Worm (Caenorhabditis elegans) whole organism, late embryonic: ENCODE data around the gene K07C5.13.
A peak's percentile ranks its signal among the peaks of the same experiment; 100 is the strongest.
"Not testable (repeated sequence)": the region's sequence is repeated elsewhere in the genome, so short reads cannot be mapped to it uniquely, and the experiment has no call there.

ENCODE experiments used
- C38D4.7 ChIP-seq: fragments of 200-800 bp; sonication (Bioruptor generic); optimal IDR thresholded peaks from 2 replicates; lab custom pipeline; 2018; ENCODE audit warnings: mild to moderate bottlenecking, missing genetic modification characterization, moderate library complexity, missing compliant biosample characterization
- Y22D7AL.16 ChIP-seq: sonication (generic microtip); optimal IDR thresholded peaks from 2 replicates; lab custom pipeline; 2016; ENCODE audit warnings: missing genetic modification characterization, missing compliant biosample characterization
- ama-1 ChIP-seq: fragments of 150-350 bp; optimal IDR thresholded peaks from 2 replicates; lab custom pipeline; 2014
- ceh-14 ChIP-seq: sonication (generic microtip); optimal IDR thresholded peaks from 2 replicates; lab custom pipeline; 2016; ENCODE audit warnings: missing genotype, missing genetic modification characterization, missing compliant biosample characterization
- ceh-18 ChIP-seq: sonication (generic microtip); optimal IDR thresholded peaks from 2 replicates; lab custom pipeline; 2016; ENCODE audit warnings: missing genetic modification characterization, missing compliant biosample characterization
- ceh-2 ChIP-seq: sonication (generic microtip); optimal IDR thresholded peaks from 2 replicates; lab custom pipeline; 2016; ENCODE audit warnings: missing genotype, missing genetic modification characterization, missing compliant biosample characterization
- ceh-30 ChIP-seq: fragments of 150-350 bp; optimal IDR thresholded peaks from 2 replicates; lab custom pipeline; 2014; ENCODE audit warnings: missing biosample characterization, missing genetic modification characterization
- ceh-31 ChIP-seq: sonication (generic microtip); optimal IDR thresholded peaks from 2 replicates; lab custom pipeline; 2016; ENCODE audit warnings: missing genetic modification characterization, missing compliant biosample characterization
- ceh-34 ChIP-seq: sonication (generic microtip); optimal IDR thresholded peaks from 2 replicates; lab custom pipeline; 2016; ENCODE audit warnings: mild to moderate bottlenecking, missing genetic modification characterization, missing compliant biosample characterization
- ceh-48 ChIP-seq: sonication (generic microtip); optimal IDR thresholded peaks from 2 replicates; lab custom pipeline; 2016; ENCODE audit warnings: missing genetic modification characterization, inconsistent platforms, missing compliant biosample characterization
- ceh-6 ChIP-seq: fragments of 200-800 bp; sonication (Bioruptor generic); optimal IDR thresholded peaks from 2 replicates; lab custom pipeline; 2018; ENCODE audit warnings: mild to moderate bottlenecking, missing genetic modification characterization, missing compliant biosample characterization
- ceh-9 ChIP-seq: sonication (generic microtip); optimal IDR thresholded peaks from 2 replicates; lab custom pipeline; 2016; ENCODE audit warnings: mild to moderate bottlenecking, missing genetic modification characterization, inconsistent platforms, missing compliant biosample characterization
- dmd-4 ChIP-seq: sonication (generic microtip); optimal IDR thresholded peaks from 2 replicates; lab custom pipeline; 2016; ENCODE audit warnings: borderline replicate concordance, missing genetic modification characterization, missing compliant biosample characterization
- ets-4 ChIP-seq: sonication (generic microtip); optimal IDR thresholded peaks from 2 replicates; lab custom pipeline; 2016; ENCODE audit warnings: missing genetic modification characterization, missing compliant biosample characterization
- eyg-1 ChIP-seq: sonication (generic microtip); optimal IDR thresholded peaks from 2 replicates; lab custom pipeline; 2016; ENCODE audit warnings: missing genotype, missing genetic modification characterization, missing compliant biosample characterization
- hlh-30 ChIP-seq: sonication (generic microtip); optimal IDR thresholded peaks from 2 replicates; lab custom pipeline; 2017; ENCODE audit warnings: antibody characterized with exemption, missing genetic modification characterization, missing compliant biosample characterization; ENCODE audit not compliant: insufficient read depth
- hlh-6 ChIP-seq: sonication (generic microtip); optimal IDR thresholded peaks from 2 replicates; lab custom pipeline; 2016; ENCODE audit warnings: missing genotype, missing genetic modification characterization, missing compliant biosample characterization
- lim-6 ChIP-seq: sonication (generic microtip); optimal IDR thresholded peaks from 2 replicates; lab custom pipeline; 2016; ENCODE audit warnings: missing genetic modification characterization, missing compliant biosample characterization
- madf-2 ChIP-seq: sonication (generic microtip); optimal IDR thresholded peaks from 2 replicates; lab custom pipeline; 2017; ENCODE audit warnings: missing genetic modification characterization, missing compliant biosample characterization
- mec-3 ChIP-seq: sonication (generic microtip); optimal IDR thresholded peaks from 2 replicates; lab custom pipeline; 2016; ENCODE audit warnings: borderline replicate concordance, missing genetic modification characterization, missing compliant biosample characterization
- nfya-1 ChIP-seq: sonication (generic microtip); optimal IDR thresholded peaks from 2 replicates; lab custom pipeline; 2017; ENCODE audit warnings: missing genetic modification characterization, mild to moderate bottlenecking, missing compliant biosample characterization, antibody characterized with exemption, moderate library complexity
- nhr-11 ChIP-seq: fragments of 150-350 bp; optimal IDR thresholded peaks from 2 replicates; lab custom pipeline; 2014; ENCODE audit warnings: missing biosample characterization, missing genetic modification characterization
- pag-3 ChIP-seq: sonication (generic microtip); optimal IDR thresholded peaks from 2 replicates; lab custom pipeline; 2016; ENCODE audit warnings: missing compliant biosample characterization, missing genetic modification characterization, borderline replicate concordance
- pqm-1 ChIP-seq: sonication (generic microtip); optimal IDR thresholded peaks from 2 replicates; lab custom pipeline; 2016; ENCODE audit warnings: missing genetic modification characterization, missing compliant biosample characterization
- ref-2 ChIP-seq: sonication (generic microtip); optimal IDR thresholded peaks from 2 replicates; lab custom pipeline; 2016; ENCODE audit warnings: missing genetic modification characterization, missing compliant biosample characterization
- rnt-1 ChIP-seq: sonication (generic microtip); optimal IDR thresholded peaks from 2 replicates; lab custom pipeline; 2016; ENCODE audit warnings: missing genetic modification characterization, missing compliant biosample characterization
- sdc-2 ChIP-seq: sonication (generic microtip); optimal IDR thresholded peaks from 2 replicates; lab custom pipeline; 2016; ENCODE audit warnings: missing genotype, missing genetic modification characterization, missing compliant biosample characterization
- sox-2 ChIP-seq: fragments of 200-800 bp; sonication (Bioruptor generic); IDR thresholded peaks from 2 replicates; pipeline ENCODE4 v1.3.6; 2022; ENCODE audit warnings: missing genetic modification reagents, missing genetic modification characterization, missing compliant biosample characterization
- syd-9 ChIP-seq: sonication (generic microtip); optimal IDR thresholded peaks from 2 replicates; lab custom pipeline; 2016; ENCODE audit warnings: mild to moderate bottlenecking, missing genetic modification characterization, moderate library complexity, missing compliant biosample characterization
- tbx-2 ChIP-seq: sonication (generic microtip); optimal IDR thresholded peaks from 2 replicates; lab custom pipeline; 2016; ENCODE audit warnings: missing genetic modification characterization, missing compliant biosample characterization
- tbx-7 ChIP-seq: sonication (generic microtip); optimal IDR thresholded peaks from 2 replicates; lab custom pipeline; 2016; ENCODE audit warnings: missing genotype, missing genetic modification characterization, missing compliant biosample characterization
- ttx-3 ChIP-seq: sonication (generic microtip); optimal IDR thresholded peaks from 2 replicates; lab custom pipeline; 2016; ENCODE audit warnings: missing genetic modification reagents, missing genetic modification characterization, missing compliant biosample characterization
- unc-3 ChIP-seq, 2 experiments: fragments of 200-800 bp in 1 of 2; sonication (Bioruptor generic) in 1 of 2; sonication (generic microtip) in 1 of 2; conservative IDR thresholded peaks in 1 of 2; optimal IDR thresholded peaks in 1 of 2; 2 replicates each; pipeline versions ENCODE4 v1.3.6 to Lab custom; 2016 to 2022; ENCODE audit warnings: missing compliant biosample characterization in 2 of 2, missing genetic modification characterization in 2 of 2, missing genetic modification reagents in 1 of 2
- unc-42 ChIP-seq: sonication (generic microtip); optimal IDR thresholded peaks from 2 replicates; lab custom pipeline; 2016; ENCODE audit warnings: missing genotype, missing genetic modification characterization, missing compliant biosample characterization
- unc-55 ChIP-seq: sonication (generic microtip); optimal IDR thresholded peaks from 2 replicates; lab custom pipeline; 2017; ENCODE audit warnings: missing biosample characterization, missing genetic modification reagents, missing genetic modification characterization
- unc-86 ChIP-seq: sonication (generic microtip); optimal IDR thresholded peaks from 2 replicates; lab custom pipeline; 2016; ENCODE audit warnings: missing genetic modification characterization, missing compliant biosample characterization
- zip-5 ChIP-seq: sonication (generic microtip); optimal IDR thresholded peaks from 2 replicates; lab custom pipeline; 2016; ENCODE audit warnings: missing genetic modification characterization, missing compliant biosample characterization
- ztf-16 ChIP-seq: sonication (generic microtip); optimal IDR thresholded peaks from 2 replicates; lab custom pipeline; 2017; ENCODE audit warnings: missing genetic modification characterization, missing compliant biosample characterization

The K07C5.13 gene

DNA sequence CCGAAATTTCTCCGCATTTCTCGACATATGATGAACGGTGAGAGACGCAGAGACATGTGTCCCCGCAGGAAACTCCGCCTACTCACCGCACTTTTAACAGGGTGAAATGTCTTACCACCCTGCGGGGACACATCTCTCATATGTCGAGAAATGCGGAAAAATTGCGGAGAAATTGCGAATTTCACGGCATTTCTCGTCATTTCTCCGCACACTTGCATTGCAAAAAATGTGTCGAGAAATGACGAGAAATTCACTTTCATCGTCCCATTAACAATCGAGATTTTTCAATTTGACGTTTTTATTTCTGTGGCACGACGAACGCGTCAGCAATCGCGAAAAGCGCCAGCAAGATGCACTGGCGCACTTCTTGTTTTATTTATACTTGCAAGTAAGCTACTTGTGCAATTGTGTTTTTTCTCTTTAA lies at the start of gene K07C5.13:
Gene K07C5.13, plus strand, starts transcription at position 151 of the 424 bp plus-strand sequence.
- TF ChIP-seq sdc-2 (peak; percentile 22), unc-42 (peak; percentile 17), ref-2 (tag; lab: Kevin White, UChicago) (peak; percentile 49), tbx-2 (tag; lab: Kevin White, UChicago) (peak; percentile 25), ceh-31 (tag; lab: Kevin White, UChicago) (peak; percentile 56), unc-86 (tag; lab: Kevin White, UChicago) (peak; percentile 5), ceh-18 (tag; lab: Kevin White, UChicago) (peak; percentile 70), unc-3 (GFP tag; conservative IDR thresholded peaks at IDR 0.05; lab: Robert Waterston, UW) (0 out of 2 replicates have a peak, but pooled peaks have one; percentile 42), ceh-34 (peak; percentile 29)
- TF ChIP-seq unc-3 (tag; optimal IDR thresholded peaks at IDR 0.05; lab: Kevin White, UChicago) = not testable (repeated sequence)
- TF ChIP-seq, all 69 proteins: peak for 9; not testable (repeated sequence) for 60

DNA sequence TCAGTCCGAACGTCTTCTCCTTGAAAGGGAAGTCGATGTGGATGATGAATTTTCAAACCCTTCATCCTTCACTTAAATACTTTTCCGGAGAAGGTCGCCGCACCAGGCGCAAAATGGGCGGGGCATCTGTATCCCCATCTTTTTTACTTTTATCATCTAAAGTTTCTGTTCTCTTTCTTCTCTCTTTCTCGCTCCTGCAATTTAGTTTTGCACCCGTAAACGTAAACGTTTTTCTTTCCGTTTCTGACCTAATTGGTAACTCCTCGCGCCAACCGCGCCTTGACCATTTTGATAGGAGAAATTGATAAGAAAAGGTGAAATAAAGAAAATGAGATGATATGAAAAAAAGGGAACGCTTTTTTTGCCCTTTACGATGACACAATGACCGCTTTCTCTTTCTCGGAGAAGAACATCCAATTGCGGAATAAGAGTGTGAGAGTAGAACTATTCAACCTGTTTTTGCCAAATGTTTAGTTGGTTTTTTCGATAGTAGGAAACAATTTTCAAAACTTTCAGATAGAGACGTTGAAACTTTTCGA lies 49.0 kb upstream of the K07C5.13 start, which contains the start of gene col-149:
Gene col-149, minus strand, starts transcription at position 51 of the 539 bp plus-strand sequence.
- no peak for TF ChIP-seq hlh-30 (tag; lab: Kevin White, UChicago)
- TF ChIP-seq ets-4 (tag; lab: Kevin White, UChicago) = no peak
- no peak for TF ChIP-seq ceh-9 (tag; lab: Kevin White, UChicago)
- no peak for TF ChIP-seq nhr-11
- TF ChIP-seq Y22D7AL.16 (tag; lab: Kevin White, UChicago) = no peak
- no peak for TF ChIP-seq ttx-3 (tag; lab: Kevin White, UChicago)
- no peak for TF ChIP-seq rnt-1 (tag; lab: Kevin White, UChicago)
- TF ChIP-seq ceh-18 (tag; lab: Kevin White, UChicago) = no peak

ce11 chrV:10294549-10294948 lies 47.3 kb upstream of the K07C5.13 start, which contains the start of gene col-150:
col-150 (minus strand) TSS chrV:10294649.
- TF ChIP-seq sdc-2 (no peak), lim-6 (tag; lab: Kevin White, UChicago) (no peak), unc-86 (tag; lab: Kevin White, UChicago) (no peak), ztf-16 (tag; lab: Kevin White, UChicago) (no peak), tbx-7 (no peak), ceh-2 (tag; lab: Kevin White, UChicago) (no peak), rnt-1 (tag; lab: Kevin White, UChicago) (no peak), dmd-4 (tag; lab: Kevin White, UChicago) (no peak), mec-3 (tag; lab: Kevin White, UChicago) (no peak), ceh-48 (tag; lab: Kevin White, UChicago) (no peak), zip-5 (tag; lab: Kevin White, UChicago) (no peak), pqm-1 (no peak), ama-1 (lab: Kevin White, UChicago) (no peak), ceh-9 (tag; lab: Kevin White, UChicago) (no peak), ceh-31 (tag; lab: Kevin White, UChicago) (no peak)

- TF ChIP-seq Y22D7AL.16 (tag; lab: Kevin White, UChicago) = no peak
- no peak for TF ChIP-seq pqm-1
- TF ChIP-seq lim-6 (tag; lab: Kevin White, UChicago) = no peak
- no peak for TF ChIP-seq ceh-6 (GFP tag; lab: Kevin White, UChicago)
- TF ChIP-seq hlh-30 (tag; lab: Kevin White, UChicago) = no peak
Observed at ce11 chrV:10297099-10297498, 44.8 kb upstream of the K07C5.13 start, which contains the start of gene B0024.4. B0024.4 (plus strand) TSS chrV:10297399.

DNA sequence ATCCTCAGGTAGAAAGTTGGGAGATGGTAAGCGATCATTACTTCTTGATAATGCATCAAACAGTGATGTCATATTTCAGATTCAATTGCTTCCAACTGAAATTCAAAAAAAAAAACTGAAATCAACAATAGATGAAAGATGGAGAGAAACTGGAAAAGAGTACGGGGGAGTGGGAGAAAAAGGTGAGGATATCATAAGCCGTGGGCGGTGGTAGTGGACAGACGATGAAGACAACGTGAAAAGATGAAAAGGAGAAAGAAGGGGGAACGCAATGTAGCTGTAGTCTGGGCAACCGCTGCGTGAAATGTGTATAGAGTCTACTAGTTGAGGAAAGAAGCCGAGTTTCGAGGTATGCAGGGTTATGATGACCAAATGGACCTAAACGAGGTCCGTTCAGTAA lies 34.6 kb upstream of the K07C5.13 start, which contains the start of gene che-12:
Gene che-12, minus strand, starts transcription at position 101 of the 400 bp plus-strand sequence.
- TF ChIP-seq ref-2 (tag; lab: Kevin White, UChicago) (no peak), ceh-30 (no peak), pag-3 (tag; lab: Kevin White, UChicago) (no peak), syd-9 (tag; lab: Kevin White, UChicago) (no peak), mec-3 (tag; lab: Kevin White, UChicago) (no peak), tbx-2 (tag; lab: Kevin White, UChicago) (no peak), unc-55 (GFP tag; lab: Kevin White, UChicago) (no peak), sox-2 (GFP tag; lab: Robert Waterston, UW) (no peak), nfya-1 (tag; lab: Kevin White, UChicago) (no peak), ceh-14 (tag; lab: Kevin White, UChicago) (no peak), hlh-6 (tag; lab: Kevin White, UChicago) (no peak), eyg-1 (tag; lab: Kevin White, UChicago) (no peak), C38D4.7 (GFP tag; lab: Kevin White, UChicago) (no peak), madf-2 (tag; lab: Kevin White, UChicago) (no peak)
